Worm (Caenorhabditis elegans): Measurements from ENCODE around the gene pfd-5.

Gene pfd-5

ce11 chrIII:7203130-7203775 is 4.6 kb upstream of the pfd-5 start (continued):
- TF ChIP-seq mef-2 (tag; optimal IDR thresholded peaks at IDR 0.05) (no peak), grh-1 (GFP tag; IDR thresholded peaks at IDR 0.05) (peak; percentile 74), nhr-77 (tag; optimal IDR thresholded peaks at IDR 0.05) (no peak), Y116A8C.19 (tag; optimal IDR thresholded peaks at IDR 0.05; ENCODE audit: borderline replicate concordance) (no peak)

- TF ChIP-seq zag-1 (tag; optimal IDR thresholded peaks at IDR 0.05) (no peak), zip-4 (GFP tag; optimal IDR thresholded peaks at IDR 0.05) (no peak), efl-1 (optimal IDR thresholded peaks at IDR 0.05) (no peak), efl-1 (GFP tag; optimal IDR thresholded peaks at IDR 0.05 in 1 of 2) (peak in 1 of 2 experiments; percentile 42), nhr-71 (tag; optimal IDR thresholded peaks at IDR 0.05) (peak; percentile 37), elt-3 (tag; optimal IDR thresholded peaks at IDR 0.05) (peak in 3 of 6 experiments; percentile 10 to 79 (median 21)), lin-14 (GFP tag; optimal IDR thresholded peaks at IDR 0.05) (peak; percentile 58), lsy-2 (tag; optimal IDR thresholded peaks at IDR 0.05) (peak; percentile 8 to 57), snpc-4 (tag; optimal IDR thresholded peaks at IDR 0.05) (no peak), nhr-20 (tag; optimal IDR thresholded peaks at IDR 0.05) (peak; percentile 35), snu-23 (GFP tag; optimal IDR thresholded peaks at IDR 0.05) (peak; percentile 14), blmp-1 (tag; optimal IDR thresholded peaks at IDR 0.05) (peak; percentile 98), nhr-84 (tag; optimal IDR thresholded peaks at IDR 0.05) (no peak), dpl-1 (GFP tag; optimal IDR thresholded peaks at IDR 0.05) (peak in 2 of 3 experiments; percentile 2 to 17), tbx-2 (tag; optimal IDR thresholded peaks at IDR 0.05) (peak; percentile 19), mep-1 (tag; optimal IDR thresholded peaks at IDR 0.05) (peak; percentile 29)
These were observed 2.9 kb upstream of the pfd-5 start, which contains the start of gene dpy-31 for ce11 chrIII:7201378-7202256. TSS of gene dpy-31 (plus strand) at chrIII:7202206.

ce11 chrIII:7199467-7199866 is 783 bp upstream of the pfd-5 start:
- TF ChIP-seq efl-1 (optimal IDR thresholded peaks at IDR 0.05) (no peak), efl-1 (GFP tag; optimal IDR thresholded peaks at IDR 0.05 in 1 of 2) (peak in 1 of 2 experiments; percentile 21), nhr-47 (tag; optimal IDR thresholded peaks at IDR 0.05) (no peak), nhr-28 (tag; optimal IDR thresholded peaks at IDR 0.05) (no peak), efl-3 (GFP tag; optimal IDR thresholded peaks at IDR 0.05) (no peak), hlh-4 (tag; optimal IDR thresholded peaks at IDR 0.05) (no peak), ceh-82 (tag; optimal IDR thresholded peaks at IDR 0.05) (no peak), nhr-237 (tag; optimal IDR thresholded peaks at IDR 0.05) (no peak), hpl-2 (GFP tag; optimal IDR thresholded peaks at IDR 0.05) (no peak), rnt-1 (tag; optimal IDR thresholded peaks at IDR 0.05) (no peak), lir-3 (tag; optimal IDR thresholded peaks at IDR 0.05; ENCODE audit: poor library complexity) (no peak), aly-2 (tag; optimal IDR thresholded peaks at IDR 0.05) (no peak), nhr-77 (tag; optimal IDR thresholded peaks at IDR 0.05) (no peak), ceh-88 (GFP tag; IDR thresholded peaks at IDR 0.05) (no peak), sup-37 (GFP tag; optimal IDR thresholded peaks at IDR 0.05) (no peak), elt-3 (tag; optimal IDR thresholded peaks at IDR 0.05) (peak in 3 of 6 experiments; percentile 13 to 92 (median 48)), snu-23 (GFP tag; optimal IDR thresholded peaks at IDR 0.05) (peak; percentile 23), egl-27 (tag; optimal IDR thresholded peaks at IDR 0.05) (no peak), pax-3 (tag; optimal IDR thresholded peaks at IDR 0.05) (no peak), nhr-84 (tag; optimal IDR thresholded peaks at IDR 0.05) (no peak), C16A3.4 (tag; optimal IDR thresholded peaks at IDR 0.05) (no peak), isw-1 (GFP tag; IDR thresholded peaks at IDR 0.05) (no peak), swsn-7 (tag; optimal IDR thresholded peaks at IDR 0.05) (no peak), nhr-71 (tag; optimal IDR thresholded peaks at IDR 0.05) (peak; percentile 40), blmp-1 (tag; optimal IDR thresholded peaks at IDR 0.05) (peak; percentile 53), dsc-1 (tag; optimal IDR thresholded peaks at IDR 0.05) (no peak), fos-1 (tag; optimal IDR thresholded peaks at IDR 0.05) (no peak), skn-1 (tag; optimal IDR thresholded peaks at IDR 0.05) (no peak), ceh-63 (GFP tag; optimal IDR thresholded peaks at IDR 0.05) (no peak), nhr-85 (tag) (peak; percentile 91), ets-5 (GFP tag; IDR thresholded peaks at IDR 0.05) (no peak), fkh-4 (tag; optimal IDR thresholded peaks at IDR 0.05; ENCODE audit: borderline replicate concordance) (no peak), nhr-19 (GFP tag; conservative IDR thresholded peaks at IDR 0.05) (no peak), mab-9 (GFP tag; IDR thresholded peaks at IDR 0.05) (no peak)

Data from whole organism, L1 larva.